Worm (Caenorhabditis elegans) whole organism, early embryonic: ENCODE results near the gene lbp-1.

ENCODE experiments used
- B0310.2 ChIP-seq: sonication (generic microtip); optimal IDR thresholded peaks from 2 replicates; lab custom pipeline; 2016; ENCODE audit warnings: mild to moderate bottlenecking, missing genetic modification characterization, missing compliant biosample characterization
- F13C5.2 ChIP-seq: sonication (generic microtip); optimal IDR thresholded peaks from 2 replicates; lab custom pipeline; 2017; ENCODE audit warnings: mild to moderate bottlenecking, missing genetic modification characterization, inconsistent platforms, missing compliant biosample characterization
- aly-1 ChIP-seq: sonication (generic microtip); optimal IDR thresholded peaks from 2 replicates; lab custom pipeline; 2016; ENCODE audit warnings: missing genetic modification characterization, missing compliant biosample characterization
- ama-1 ChIP-seq: fragments of 150-350 bp; optimal IDR thresholded peaks from 2 replicates; lab custom pipeline; 2014
- ceh-13 ChIP-seq: fragments of 200-800 bp; sonication (Bioruptor generic); optimal IDR thresholded peaks from 2 replicates; lab custom pipeline; 2018; ENCODE audit warnings: mild to moderate bottlenecking, missing genetic modification characterization, missing compliant biosample characterization
- ceh-36 ChIP-seq: sonication (generic microtip); optimal IDR thresholded peaks from 2 replicates; lab custom pipeline; 2016; ENCODE audit warnings: missing genetic modification characterization, inconsistent platforms, missing compliant biosample characterization
- ets-7 ChIP-seq: sonication (generic microtip); optimal IDR thresholded peaks from 2 replicates; lab custom pipeline; 2016; ENCODE audit warnings: missing genotype, missing genetic modification characterization, missing compliant biosample characterization
- flt-1 ChIP-seq: fragments of 200-800 bp; sonication (Bioruptor generic); IDR thresholded peaks from 2 replicates; pipeline ENCODE4 v1.3.6; 2022; ENCODE audit warnings: missing genetic modification characterization, missing compliant biosample characterization
- hmbx-1 ChIP-seq: sonication (generic microtip); optimal IDR thresholded peaks from 2 replicates; lab custom pipeline; 2016; ENCODE audit warnings: mild to moderate bottlenecking, missing genetic modification characterization, missing compliant biosample characterization
- hmg-4 ChIP-seq: fragments of 200-800 bp; sonication (Bioruptor generic); optimal IDR thresholded peaks from 2 replicates; lab custom pipeline; 2018; ENCODE audit warnings: mild to moderate bottlenecking, missing genetic modification characterization, missing compliant biosample characterization
- hnd-1 ChIP-seq: sonication (generic microtip); optimal IDR thresholded peaks from 2 replicates; lab custom pipeline; 2016; ENCODE audit warnings: missing genetic modification characterization, missing compliant biosample characterization
- pes-1 ChIP-seq: fragments of 200-800 bp; sonication (Bioruptor generic); IDR thresholded peaks from 2 replicates; pipeline ENCODE4 v1.3.6; 2022; ENCODE audit warnings: missing genetic modification reagents, missing genetic modification characterization, missing compliant biosample characterization
- scrt-1 ChIP-seq: fragments of 200-800 bp; sonication (Bioruptor generic); IDR thresholded peaks from 2 replicates; pipeline ENCODE4 v1.3.6; 2022; ENCODE audit warnings: missing genetic modification characterization, missing compliant biosample characterization
- sea-1 ChIP-seq: fragments of 200-800 bp; sonication (Bioruptor generic); conservative IDR thresholded peaks from 2 replicates; pipeline ENCODE4 v1.3.6; 2022; ENCODE audit warnings: missing genetic modification characterization, missing compliant biosample characterization
- tbx-11 ChIP-seq: fragments of 200-800 bp; sonication (Bioruptor generic); IDR thresholded peaks from 2 replicates; pipeline ENCODE4 v1.3.6; 2022; ENCODE audit warnings: missing genetic modification characterization, missing compliant biosample characterization
- tbx-37 ChIP-seq: fragments of 200-800 bp; sonication (Bioruptor generic); conservative IDR thresholded peaks from 2 replicates; pipeline ENCODE4 v1.3.6; 2022; ENCODE audit warnings: missing genetic modification reagents, missing genetic modification characterization, missing compliant biosample characterization
- tra-4 ChIP-seq: sonication (generic microtip); optimal IDR thresholded peaks from 2 replicates; lab custom pipeline; 2017; ENCODE audit warnings: missing genetic modification characterization, missing compliant biosample characterization

lbp-1 gene

ce11 chrX:3297812-3298211 lies 38.9 kb downstream of the lbp-1 start:
- TF ChIP-seq tbx-37 (GFP tag; lab: Robert Waterston, UW) (no peak), hnd-1 (tag; lab: Kevin White, UChicago) (no peak), sea-1 (GFP tag; lab: Robert Waterston, UW) (no peak), flt-1 (GFP tag; lab: Robert Waterston, UW) (no peak), aly-1 (tag; lab: Kevin White, UChicago) (no peak), tra-4 (tag; lab: Kevin White, UChicago) (no peak), B0310.2 (tag; lab: Kevin White, UChicago) (no peak), ceh-36 (tag; lab: Kevin White, UChicago) (no peak), ets-7 (tag; lab: Kevin White, UChicago) (no peak)

- TF ChIP-seq pes-1 (no peak), tbx-11 (GFP tag; lab: Robert Waterston, UW) (no peak), ama-1 (lab: Kevin White, UChicago) (no peak), hmbx-1 (tag; lab: Kevin White, UChicago) (no peak), hmg-4 (GFP tag; lab: Kevin White, UChicago) (no peak), tbx-37 (GFP tag; lab: Robert Waterston, UW) (no peak), scrt-1 (GFP tag; lab: Robert Waterston, UW) (no peak), ets-7 (tag; lab: Kevin White, UChicago) (no peak), ceh-36 (tag; lab: Kevin White, UChicago) (no peak)
Measured at ce11 chrX:3298582-3298981, 39.6 kb downstream of the lbp-1 start, which contains the start of gene K09C4.1. Gene K09C4.1 (plus strand): TSS chrX:3298882.

ce11 chrX:3300582-3300981 lies 41.6 kb downstream of the lbp-1 start:
- no peak for TF ChIP-seq ets-7 (tag; lab: Kevin White, UChicago)
- no peak for TF ChIP-seq ama-1 (lab: Kevin White, UChicago)
- no peak for TF ChIP-seq tbx-11 (GFP tag; lab: Robert Waterston, UW)
- TF ChIP-seq pes-1 = no peak
- no peak for TF ChIP-seq hmg-4 (GFP tag; lab: Kevin White, UChicago)
- no peak for TF ChIP-seq tra-4 (tag; lab: Kevin White, UChicago)
- no peak for TF ChIP-seq flt-1 (GFP tag; lab: Robert Waterston, UW)
- TF ChIP-seq ceh-13 (GFP tag; lab: Kevin White, UChicago) = no peak
- no peak for TF ChIP-seq B0310.2 (tag; lab: Kevin White, UChicago)
- no peak for TF ChIP-seq tbx-37 (GFP tag; lab: Robert Waterston, UW)
- no peak for TF ChIP-seq aly-1 (tag; lab: Kevin White, UChicago)
- TF ChIP-seq hnd-1 (tag; lab: Kevin White, UChicago) = no peak
- TF ChIP-seq ceh-36 (tag; lab: Kevin White, UChicago) = no peak
- no peak for TF ChIP-seq scrt-1 (GFP tag; lab: Robert Waterston, UW)
- TF ChIP-seq F13C5.2 (tag; lab: Kevin White, UChicago) = no peak
- no peak for TF ChIP-seq sea-1 (GFP tag; lab: Robert Waterston, UW)
- TF ChIP-seq hmbx-1 (tag; lab: Kevin White, UChicago) = no peak

ce11 chrX:3301770-3302169 lies 42.8 kb downstream of the lbp-1 start, which contains the start of gene F11D5.5:
Gene F11D5.5 (plus strand): TSS chrX:3302070.
- TF ChIP-seq tbx-11 (GFP tag; lab: Robert Waterston, UW) (no peak), ceh-13 (GFP tag; lab: Kevin White, UChicago) (no peak), B0310.2 (tag; lab: Kevin White, UChicago) (no peak), flt-1 (GFP tag; lab: Robert Waterston, UW) (no peak)

- no peak for TF ChIP-seq B0310.2 (tag; lab: Kevin White, UChicago)
- TF ChIP-seq flt-1 (GFP tag; lab: Robert Waterston, UW) = no peak
- TF ChIP-seq tra-4 (tag; lab: Kevin White, UChicago) = no peak
- no peak for TF ChIP-seq scrt-1 (GFP tag; lab: Robert Waterston, UW)
- TF ChIP-seq hmg-4 (GFP tag; lab: Kevin White, UChicago) = no peak
Measured at ce11 chrX:3304068-3304467, 45.1 kb downstream of the lbp-1 start, which contains the start of gene F11D5.7. Gene F11D5.7 (plus strand): TSS chrX:3304368.

ce11 chrX:3306594-3307296 lies 47.8 kb downstream of the lbp-1 start:
- no peak for TF ChIP-seq hnd-1 (tag; lab: Kevin White, UChicago)
- no peak for TF ChIP-seq hmg-4 (GFP tag; lab: Kevin White, UChicago)
- TF ChIP-seq ceh-36 (tag; lab: Kevin White, UChicago) = no peak
- TF ChIP-seq tra-4 (tag; lab: Kevin White, UChicago) = no peak
- no peak for TF ChIP-seq flt-1 (GFP tag; lab: Robert Waterston, UW)
- no peak for TF ChIP-seq ets-7 (tag; lab: Kevin White, UChicago)
